Worm (Caenorhabditis elegans): ENCODE data around the gene C31C9.6.
"Not testable (repeated sequence)": the region's sequence is repeated elsewhere in the genome, so short reads cannot be mapped to it uniquely, and the experiment has no call there.

Gene C31C9.6

DNA sequence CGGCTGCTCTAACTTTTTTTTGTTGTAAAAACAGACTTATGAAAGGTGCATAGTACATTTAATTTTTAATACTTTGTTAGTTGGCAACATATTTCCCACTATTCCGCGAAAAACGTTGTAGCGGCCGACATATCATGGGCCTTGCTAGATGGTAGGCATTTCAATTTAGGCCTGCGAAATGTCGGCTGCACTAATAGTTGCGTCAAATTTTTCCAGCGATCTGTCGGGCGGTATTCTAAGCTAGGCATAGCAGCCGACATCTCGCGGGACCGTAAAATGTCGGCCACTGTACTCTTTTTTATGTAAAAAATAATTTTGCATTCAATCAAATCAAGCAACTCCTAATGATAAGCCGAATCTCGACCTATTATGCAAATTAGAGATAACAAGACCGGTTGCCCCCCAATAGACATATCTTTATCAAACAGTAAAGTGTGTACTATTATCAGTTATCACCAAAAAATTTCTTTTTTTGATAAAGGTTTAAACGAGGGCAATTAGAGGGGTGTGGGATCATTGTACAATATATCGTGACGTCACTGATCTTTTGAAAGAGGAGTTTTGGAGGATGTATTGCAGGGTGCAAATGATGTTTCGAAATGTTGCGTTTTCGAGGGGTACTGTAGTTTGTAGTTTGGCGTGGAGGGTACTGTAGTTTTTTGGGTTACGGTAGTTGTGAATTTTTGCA is 3.2 kb upstream of the C31C9.6 start:
- TF ChIP-seq elt-3 (tag; optimal IDR thresholded peaks at IDR 0.05) (peak in 1 of 3 experiments; percentile 62), ama-1 (optimal IDR thresholded peaks at IDR 0.05) (no peak), lin-39 (tag; optimal IDR thresholded peaks at IDR 0.05) (no peak), nhr-76 (tag; optimal IDR thresholded peaks at IDR 0.05) (peak; percentile 9), lin-15B (tag; optimal IDR thresholded peaks at IDR 0.05) (no peak), jun-1 (tag; optimal IDR thresholded peaks at IDR 0.05) (peak; percentile 74), pha-4 (tag; optimal IDR thresholded peaks at IDR 0.05) (peak; percentile 33), elt-2 (tag; optimal IDR thresholded peaks at IDR 0.05) (peak; percentile 98), pqm-1 (tag; optimal IDR thresholded peaks at IDR 0.05) (peak; percentile 93), nfya-1 (tag; optimal IDR thresholded peaks at IDR 0.05; ENCODE audit: insufficient read depth) (peak; percentile 27)

DNA sequence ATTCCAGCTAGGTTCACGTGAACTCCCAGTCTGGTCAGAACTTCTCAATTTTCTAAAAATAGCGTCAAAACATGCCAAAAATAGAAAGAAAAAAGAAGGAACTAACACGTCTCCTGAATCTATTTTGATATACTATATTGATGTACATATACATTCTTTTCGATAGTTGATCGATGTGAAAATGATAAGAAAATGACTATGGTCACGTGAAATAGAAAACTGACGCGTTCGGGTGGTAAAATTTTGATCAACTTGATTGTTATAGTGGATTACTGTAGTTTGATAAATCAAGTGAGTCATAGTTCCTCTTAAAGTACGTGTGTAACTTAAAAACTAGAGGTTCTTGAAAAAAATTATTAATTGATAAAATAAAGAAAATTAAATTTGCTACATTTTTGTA is 2.5 kb upstream of the C31C9.6 start:
- TF ChIP-seq lin-15B (tag; optimal IDR thresholded peaks at IDR 0.05) (no peak), pha-4 (tag; optimal IDR thresholded peaks at IDR 0.05) (peak; percentile 41), snpc-4 (tag; optimal IDR thresholded peaks at IDR 0.05) (no peak), nhr-77 (tag; optimal IDR thresholded peaks at IDR 0.05) (no peak), jun-1 (tag; optimal IDR thresholded peaks at IDR 0.05) (peak; percentile 69), ceh-16 (tag; optimal IDR thresholded peaks at IDR 0.05) (no peak), nhr-11 (tag; optimal IDR thresholded peaks at IDR 0.05) (no peak), fkh-10 (GFP tag; optimal IDR thresholded peaks at IDR 0.05) (no peak), ztf-4 (tag; optimal IDR thresholded peaks at IDR 0.05) (no peak), lsy-12 (tag; optimal IDR thresholded peaks at IDR 0.05) (no peak), mdl-1 (tag; optimal IDR thresholded peaks at IDR 0.05) (no peak), elt-2 (tag; optimal IDR thresholded peaks at IDR 0.05) (peak; percentile 89), pqm-1 (tag; optimal IDR thresholded peaks at IDR 0.05) (peak; percentile 86)

DNA sequence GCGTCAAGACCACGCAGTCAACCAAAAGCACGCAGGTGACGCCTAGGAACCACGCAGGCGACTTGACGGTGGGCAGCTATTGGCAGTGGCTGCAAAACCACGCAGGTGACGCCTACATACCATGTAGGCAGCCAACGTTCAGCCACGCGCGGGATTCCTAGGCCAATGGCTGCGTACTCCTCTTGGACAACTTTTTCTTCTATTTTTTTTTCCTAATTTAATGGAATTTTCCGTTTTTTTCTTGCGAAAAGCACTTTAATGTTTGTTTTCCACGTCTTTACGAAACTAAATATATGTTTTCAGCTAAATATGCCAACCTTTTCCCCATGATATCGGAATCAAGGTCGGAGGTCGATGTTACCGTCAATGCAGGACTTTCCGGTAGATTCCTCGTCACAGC is 7.2 kb downstream of the C31C9.6 start, which contains the start of gene C31C9.9:
Gene C31C9.9 (plus strand): TSS at position 301 of the 400 bp plus-strand sequence.
- TF ChIP-seq nhr-28, egl-5, zag-1 (tag; optimal IDR thresholded peaks at IDR 0.05): not testable (repeated sequence)

DNA sequence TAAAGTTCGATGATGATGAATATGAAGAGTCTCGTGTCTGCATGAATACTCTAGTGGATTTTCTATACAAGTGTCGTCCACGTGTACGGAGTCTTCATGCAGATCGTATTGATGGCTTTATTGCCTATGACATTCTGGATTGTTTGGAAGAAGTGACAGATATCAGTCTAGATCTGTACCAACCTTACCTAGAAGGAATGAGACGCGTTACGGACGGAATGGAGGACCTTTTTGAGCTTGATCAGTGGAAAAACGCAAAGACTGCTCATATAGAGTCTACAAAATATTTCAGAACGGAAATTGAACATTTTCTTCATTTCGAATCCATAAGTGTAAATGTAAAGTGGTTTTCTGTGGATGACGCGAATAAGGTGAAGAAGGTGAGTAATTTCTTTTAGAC is 13.7 kb downstream of the C31C9.6 start, which contains the start of gene fbxa-169:
Gene fbxa-169 (plus strand): TSS at position 301 of the 400 bp plus-strand sequence.
- TF ChIP-seq tbx-2 (tag; optimal IDR thresholded peaks at IDR 0.05) = no peak
- TF ChIP-seq R02D3.7 (tag; optimal IDR thresholded peaks at IDR 0.05) = no peak
- TF ChIP-seq sea-2 (GFP tag; optimal IDR thresholded peaks at IDR 0.05) = no peak
- TF ChIP-seq unc-62 (GFP tag; optimal IDR thresholded peaks at IDR 0.05) = no peak
- TF ChIP-seq lin-15B (tag; optimal IDR thresholded peaks at IDR 0.05) = no peak
- TF ChIP-seq pqm-1 (tag; optimal IDR thresholded peaks at IDR 0.05) = no peak
- no peak for TF ChIP-seq nhr-23 (tag; optimal IDR thresholded peaks at IDR 0.05)
- TF ChIP-seq nfya-1 (tag; optimal IDR thresholded peaks at IDR 0.05; ENCODE audit: insufficient read depth) = no peak
- no peak for TF ChIP-seq fkh-2 (tag; optimal IDR thresholded peaks at IDR 0.05)
- TF ChIP-seq nhr-28 (tag; optimal IDR thresholded peaks at IDR 0.05) = no peak
- no peak for TF ChIP-seq nhr-76 (tag; optimal IDR thresholded peaks at IDR 0.05)
- TF ChIP-seq skn-1 (tag; optimal IDR thresholded peaks at IDR 0.05) = no peak
- TF ChIP-seq jun-1 (tag; optimal IDR thresholded peaks at IDR 0.05) = no peak
- TF ChIP-seq pha-4 (tag; optimal IDR thresholded peaks at IDR 0.05) = no peak
- no peak for TF ChIP-seq elt-2 (tag; optimal IDR thresholded peaks at IDR 0.05)
- no peak for TF ChIP-seq ceh-28 (tag; optimal IDR thresholded peaks at IDR 0.05)

DNA sequence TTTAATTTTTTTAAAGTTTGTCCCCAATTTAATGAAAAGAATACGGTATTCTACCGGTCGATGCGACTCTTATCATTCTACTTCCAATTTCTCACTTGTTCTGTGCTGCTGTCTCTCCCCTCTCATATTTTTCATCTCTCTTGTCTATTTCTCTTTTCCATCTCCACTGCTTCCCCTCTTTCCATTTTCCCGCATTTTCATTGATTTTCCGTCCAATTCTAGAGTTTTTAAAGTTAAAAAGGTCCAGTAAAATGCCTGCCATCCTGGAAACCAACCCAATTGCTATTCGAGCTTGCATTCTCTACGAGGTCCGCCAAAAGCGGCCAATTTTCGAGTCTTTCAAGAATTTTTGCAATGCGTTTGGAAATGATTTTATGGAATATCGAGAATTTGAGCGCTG is 20.6 kb downstream of the C31C9.6 start, which contains the start of gene fbxa-167:
Gene fbxa-167 (plus strand): TSS at position 179 of the 400 bp plus-strand sequence.
- TF ChIP-seq nhr-28 (tag; optimal IDR thresholded peaks at IDR 0.05) (no peak), elt-2 (tag; optimal IDR thresholded peaks at IDR 0.05) (peak; percentile 9), pha-4 (tag; optimal IDR thresholded peaks at IDR 0.05) (peak; percentile 9), nfya-1 (tag; optimal IDR thresholded peaks at IDR 0.05; ENCODE audit: insufficient read depth) (peak; percentile 16), hmg-11 (tag; optimal IDR thresholded peaks at IDR 0.05) (peak; percentile 45), jun-1 (tag; optimal IDR thresholded peaks at IDR 0.05) (no peak)

DNA sequence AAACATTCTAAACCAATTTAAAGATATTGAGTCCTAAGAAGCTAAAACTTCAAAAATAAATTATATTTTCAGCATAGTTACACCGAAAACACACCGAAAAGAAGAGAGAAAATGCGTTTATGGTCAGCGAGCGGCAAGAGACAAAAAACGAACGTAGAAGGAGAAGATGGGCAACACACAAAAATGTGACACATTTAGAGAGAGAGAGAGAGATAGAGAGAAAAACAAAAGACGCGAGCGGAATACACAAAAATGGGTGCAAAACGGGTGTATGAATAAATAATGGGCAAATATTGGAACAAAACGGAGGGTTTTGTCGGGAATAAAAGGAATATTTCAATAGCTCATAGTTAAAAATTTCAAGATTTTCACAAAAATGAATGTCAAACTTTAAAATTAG is 21.7 kb downstream of the C31C9.6 start:
- peak; percentile 41 for TF ChIP-seq pha-4 (tag; optimal IDR thresholded peaks at IDR 0.05)
- TF ChIP-seq ztf-4 (tag; optimal IDR thresholded peaks at IDR 0.05) = no peak
- TF ChIP-seq nhr-23 (tag; optimal IDR thresholded peaks at IDR 0.05) = peak; percentile 17
- TF ChIP-seq fkh-10 (GFP tag; optimal IDR thresholded peaks at IDR 0.05) = no peak
- TF ChIP-seq nfya-1 (tag; optimal IDR thresholded peaks at IDR 0.05; ENCODE audit: insufficient read depth) = peak; percentile 52
- TF ChIP-seq pqm-1 (tag; optimal IDR thresholded peaks at IDR 0.05) = peak; percentile 1
- peak; percentile 25 for TF ChIP-seq elt-2 (tag; optimal IDR thresholded peaks at IDR 0.05)
- TF ChIP-seq hmg-11 (tag; optimal IDR thresholded peaks at IDR 0.05) = peak; percentile 30
- TF ChIP-seq lin-39 (tag; optimal IDR thresholded peaks at IDR 0.05) = no peak
